Worm (Caenorhabditis elegans) whole organism, young adult: Measurements from ENCODE around the gene prde-1.
"Not testable (repeated sequence)": the region's sequence is repeated elsewhere in the genome, so short reads cannot be mapped to it uniquely, and the experiment has no call there.

Source experiments
- ama-1 ChIP-seq, 3 experiments: fragments of 150-350 bp in 1 of 3; sonication (generic microtip) in 2 of 3; optimal IDR thresholded peaks; 2 replicates each; lab custom pipeline; 2014 to 2018; ENCODE audit warnings: missing biosample characterization in 2 of 3, missing genetic modification characterization in 2 of 3, missing genetic modification reagents in 2 of 3
- lsl-1 ChIP-seq: fragments of 200-800 bp; sonication (Bioruptor generic); optimal IDR thresholded peaks from 2 replicates; lab custom pipeline; 2018; ENCODE audit warnings: mild to moderate bottlenecking, missing genetic modification characterization, moderate library complexity, missing compliant biosample characterization
- pha-4 ChIP-seq: fragments of 150-350 bp; sonication (generic microtip); optimal IDR thresholded peaks from 2 replicates; lab custom pipeline; 2014; ENCODE audit warnings: missing biosample characterization, missing genetic modification reagents, missing genetic modification characterization

ce11 chrV:15581440-15581839, 43.4 kb downstream of the prde-1 start:
- not testable (repeated sequence) for TF ChIP-seq pha-4 (tag; lab: Kevin White, UChicago); lsl-1 (GFP tag; lab: Kevin White, UChicago); ama-1 (optimal IDR thresholded peaks at IDR 0.05; lab: Kevin White, UChicago); ama-1 (GFP tag; optimal IDR thresholded peaks at IDR 0.05; lab: Kevin White, UChicago)
